Fruit fly (Drosophila melanogaster) whole organism, embryonic: ENCODE data around the gene CG3815.

Experiments
- Antp ChIP-seq: fragments of 200-800 bp; sonication (Bioruptor generic); optimal IDR thresholded peaks from 3 replicates; lab custom pipeline; 2016; ENCODE audit warnings: missing biosample characterization, missing genetic modification characterization
- B-H2 ChIP-seq: fragments of 200-800 bp; sonication (Bioruptor generic); optimal IDR thresholded peaks from 2 replicates; lab custom pipeline; 2018; ENCODE audit warnings: missing biosample characterization, mild to moderate bottlenecking, missing genetic modification characterization
- Bteb2 ChIP-seq: fragments of 200-800 bp; sonication (Bioruptor generic); optimal IDR thresholded peaks from 2 replicates; lab custom pipeline; 2016; ENCODE audit warnings: missing biosample characterization, missing genetic modification characterization
- CG10267 ChIP-seq: fragments of 200-800 bp; sonication (Bioruptor generic); optimal IDR thresholded peaks from 2 replicates; lab custom pipeline; 2018; ENCODE audit warnings: missing biosample characterization, mild to moderate bottlenecking, missing genetic modification characterization, moderate library complexity
- CG10959 ChIP-seq: fragments of 200-800 bp; sonication (Bioruptor generic); IDR thresholded peaks from 2 replicates; pipeline ENCODE4 v1.3.6; 2022; ENCODE audit warnings: missing biosample characterization, missing genetic modification characterization
- CG11247 ChIP-seq: fragments of 200-800 bp; sonication (Bioruptor generic); IDR thresholded peaks from 2 replicates; pipeline ENCODE4 v1.3.6; 2022; ENCODE audit warnings: missing biosample characterization, missing genetic modification characterization
- CG11504 ChIP-seq: fragments of 200-800 bp; sonication (Bioruptor generic); optimal IDR thresholded peaks from 3 replicates; lab custom pipeline; 2019; ENCODE audit warnings: missing biosample characterization, mild to moderate bottlenecking, missing genetic modification characterization, moderate library complexity
- CG12769 ChIP-seq: fragments of 200-800 bp; sonication (Bioruptor generic); optimal IDR thresholded peaks from 2 replicates; lab custom pipeline; 2019; ENCODE audit warnings: missing biosample characterization, mild to moderate bottlenecking, missing genetic modification characterization, moderate library complexity
- CG13624 ChIP-seq: fragments of 200-800 bp; sonication (Bioruptor generic); optimal IDR thresholded peaks from 2 replicates; lab custom pipeline; 2016; ENCODE audit warnings: missing biosample characterization, missing genetic modification characterization
- CG14014 ChIP-seq: fragments of 200-800 bp; sonication (Bioruptor generic); IDR thresholded peaks from 2 replicates; pipeline ENCODE4 v1.3.6; 2022; ENCODE audit warnings: missing biosample characterization, missing genetic modification characterization
- CG15269 ChIP-seq: fragments of 200-800 bp; sonication (Bioruptor generic); optimal IDR thresholded peaks from 2 replicates; lab custom pipeline; 2018; ENCODE audit warnings: missing biosample characterization, mild to moderate bottlenecking, missing genetic modification characterization, moderate library complexity
- CG1603 ChIP-seq: fragments of 200-800 bp; sonication (Bioruptor generic); optimal IDR thresholded peaks from 2 replicates; lab custom pipeline; 2019; ENCODE audit warnings: missing biosample characterization, mild to moderate bottlenecking, missing genetic modification characterization, moderate library complexity
- CG31388 ChIP-seq: fragments of 200-800 bp; sonication (Bioruptor generic); optimal IDR thresholded peaks from 2 replicates; lab custom pipeline; 2016; ENCODE audit warnings: missing biosample characterization, missing genetic modification characterization
- CG3281 ChIP-seq: fragments of 200-800 bp; sonication (Bioruptor generic); optimal IDR thresholded peaks from 3 replicates; lab custom pipeline; 2017; ENCODE audit warnings: missing biosample characterization, mild to moderate bottlenecking, missing genetic modification characterization
- CG34224 ChIP-seq: fragments of 200-800 bp; sonication (Bioruptor generic); IDR thresholded peaks from 3 replicates; pipeline ENCODE4 v1.3.6; 2022; ENCODE audit warnings: missing biosample characterization, missing genetic modification characterization; ENCODE audit not compliant: partially characterized antibody
- CG4404 ChIP-seq: fragments of 200-800 bp; sonication (Bioruptor generic); IDR thresholded peaks from 2 replicates; pipeline ENCODE4 v1.3.6; 2022; ENCODE audit warnings: missing biosample characterization, missing genetic modification characterization
- CG5245 ChIP-seq: fragments of 200-800 bp; sonication (Bioruptor generic); optimal IDR thresholded peaks from 3 replicates; lab custom pipeline; 2016; ENCODE audit warnings: missing biosample characterization, missing genetic modification characterization
- CG8944 ChIP-seq: fragments of 200-800 bp; sonication (Bioruptor generic); optimal IDR thresholded peaks from 3 replicates; lab custom pipeline; 2016; ENCODE audit warnings: missing biosample characterization, missing genetic modification characterization
- CG9817 ChIP-seq: fragments of 200-800 bp; sonication (Bioruptor generic); optimal IDR thresholded peaks from 2 replicates; lab custom pipeline; 2018; ENCODE audit warnings: missing biosample characterization, mild to moderate bottlenecking, missing genetic modification characterization, moderate library complexity
- D19A ChIP-seq: fragments of 200-800 bp; optimal IDR thresholded peaks from 3 replicates; lab custom pipeline; 2019; ENCODE audit warnings: missing biosample characterization, mild to moderate bottlenecking, missing genetic modification characterization, moderate library complexity
- Deaf1 ChIP-seq: fragments of 200-800 bp; optimal IDR thresholded peaks from 3 replicates; lab custom pipeline; 2019; ENCODE audit warnings: missing biosample characterization, mild to moderate bottlenecking, missing genetic modification characterization, moderate library complexity
- Ets97D ChIP-seq: fragments of 200-800 bp; sonication (Bioruptor generic); optimal IDR thresholded peaks from 3 replicates; lab custom pipeline; 2016; ENCODE audit warnings: missing biosample characterization, missing genetic modification characterization
- Fer3 ChIP-seq: fragments of 200-800 bp; sonication (Bioruptor generic); optimal IDR thresholded peaks from 2 replicates; lab custom pipeline; 2018; ENCODE audit warnings: missing biosample characterization, mild to moderate bottlenecking, missing genetic modification characterization, moderate library complexity
- GATAe ChIP-seq: fragments of 200-800 bp; sonication (Bioruptor generic); conservative IDR thresholded peaks from 2 replicates; pipeline ENCODE4 v1.3.6; 2022; ENCODE audit warnings: missing biosample characterization, missing genetic modification characterization
- HLH54F ChIP-seq: fragments of 200-800 bp; sonication (Bioruptor generic); optimal IDR thresholded peaks from 3 replicates; lab custom pipeline; 2016; ENCODE audit warnings: missing biosample characterization, missing genetic modification characterization
- Max ChIP-seq: fragments of 200-800 bp; sonication (Bioruptor generic); optimal IDR thresholded peaks from 2 replicates; lab custom pipeline; 2016; ENCODE audit warnings: missing biosample characterization, mild to moderate bottlenecking, missing genetic modification characterization
- Myb ChIP-seq: fragments of 200-800 bp; sonication (Bioruptor generic); optimal IDR thresholded peaks from 2 replicates; lab custom pipeline; 2016; ENCODE audit warnings: missing biosample characterization, missing genetic modification characterization
- NC2β ChIP-seq: fragments of 200-800 bp; sonication (Bioruptor generic); optimal IDR thresholded peaks from 2 replicates; lab custom pipeline; 2016; ENCODE audit warnings: missing biosample characterization, missing genetic modification characterization
- NFAT ChIP-seq: fragments of 200-800 bp; sonication (Bioruptor generic); IDR thresholded peaks from 2 replicates; pipeline ENCODE4 v1.3.6; 2022; ENCODE audit warnings: missing biosample characterization, missing genetic modification characterization
- caup ChIP-seq: fragments of 200-800 bp; sonication (Bioruptor generic); optimal IDR thresholded peaks from 3 replicates; lab custom pipeline; 2017; ENCODE audit warnings: missing biosample characterization, mild to moderate bottlenecking, missing genetic modification characterization, moderate library complexity; ENCODE audit not compliant: severe bottlenecking
- chm ChIP-seq: fragments of 200-800 bp; sonication (Bioruptor generic); IDR thresholded peaks from 2 replicates; pipeline ENCODE4 v1.3.6; 2022; ENCODE audit warnings: missing biosample characterization, missing genetic modification characterization
- ci ChIP-seq: fragments of 200-800 bp; sonication (Bioruptor generic); IDR thresholded peaks from 3 replicates; pipeline ENCODE4 v1.3.6; 2022; ENCODE audit warnings: missing biosample characterization, missing genetic modification characterization
- eve ChIP-seq, 2 experiments: fragments of >200 bp; optimal IDR thresholded peaks; 2 replicates each; lab custom pipeline; 2017; ENCODE audit warnings: missing biosample characterization in 2 of 2, missing genetic modification characterization in 2 of 2
- eyg ChIP-seq: fragments of 200-800 bp; sonication (Bioruptor generic); optimal IDR thresholded peaks from 3 replicates; lab custom pipeline; 2016; ENCODE audit warnings: missing biosample characterization, missing genetic modification characterization
- gem ChIP-seq: fragments of 200-800 bp; sonication (Bioruptor generic); optimal IDR thresholded peaks from 2 replicates; lab custom pipeline; 2019; ENCODE audit warnings: missing biosample characterization, mild to moderate bottlenecking, missing genetic modification characterization, moderate library complexity
- hkb ChIP-seq, 2 experiments: fragments of 200-800 bp in 1 of 2; fragments of >200 bp in 1 of 2; sonication (Bioruptor generic) in 1 of 2; IDR thresholded peaks in 1 of 2; optimal IDR thresholded peaks in 1 of 2; 2 replicates each; pipeline versions ENCODE4 v1.3.6 to Lab custom; 2017 to 2022; ENCODE audit warnings: missing biosample characterization in 1 of 2, missing genetic modification characterization in 1 of 2
- ind ChIP-seq: fragments of 200-800 bp; sonication (Bioruptor generic); optimal IDR thresholded peaks from 3 replicates; lab custom pipeline; 2016; ENCODE audit warnings: missing biosample characterization, missing genetic modification characterization
- lilli ChIP-seq: fragments of 200-800 bp; sonication (Bioruptor generic); optimal IDR thresholded peaks from 3 replicates; lab custom pipeline; 2016; ENCODE audit warnings: missing biosample characterization, missing genetic modification characterization
- lov ChIP-seq, 2 experiments: fragments of 200-800 bp in 1 of 2; fragments of >200 bp in 1 of 2; sonication (Bioruptor generic) in 1 of 2; IDR thresholded peaks in 1 of 2; optimal IDR thresholded peaks in 1 of 2; 2 replicates in 1 of 2; 3 replicates in 1 of 2; pipeline versions ENCODE4 v1.3.6 to Lab custom; 2017 to 2022; ENCODE audit warnings: missing biosample characterization in 1 of 2, missing genetic modification characterization in 1 of 2
- oc ChIP-seq: fragments of 200-800 bp; sonication (Bioruptor generic); optimal IDR thresholded peaks from 2 replicates; lab custom pipeline; 2018; ENCODE audit warnings: missing biosample characterization, mild to moderate bottlenecking, missing genetic modification characterization, moderate library complexity
- pho ChIP-seq: fragments of 200-800 bp; sonication (Bioruptor generic); optimal IDR thresholded peaks from 2 replicates; lab custom pipeline; 2016; ENCODE audit warnings: missing biosample characterization, missing genetic modification characterization
- phol ChIP-seq: fragments of 200-800 bp; sonication (Bioruptor generic); optimal IDR thresholded peaks from 3 replicates; lab custom pipeline; 2018; ENCODE audit warnings: missing biosample characterization, mild to moderate bottlenecking, missing genetic modification characterization, moderate library complexity
- pita ChIP-seq: fragments of 200-800 bp; sonication (Bioruptor generic); optimal IDR thresholded peaks from 2 replicates; lab custom pipeline; 2017; ENCODE audit warnings: missing biosample characterization, mild to moderate bottlenecking, missing genetic modification characterization
- pum ChIP-seq: fragments of 200-800 bp; sonication (Bioruptor generic); optimal IDR thresholded peaks from 2 replicates; lab custom pipeline; 2016; ENCODE audit warnings: missing biosample characterization, missing genetic modification characterization
- sens ChIP-seq: fragments of 200-800 bp; sonication (Bioruptor generic); peaks from one replicate; lab custom pipeline; 2016; ENCODE audit warnings: missing biosample characterization, missing genetic modification characterization
- so ChIP-seq: fragments of 200-800 bp; sonication (Bioruptor generic); IDR thresholded peaks from 3 replicates; pipeline ENCODE4 v1.3.6; 2022; ENCODE audit warnings: missing biosample characterization, missing genetic modification characterization
- ssp ChIP-seq: fragments of 200-800 bp; sonication (Bioruptor generic); IDR thresholded peaks from 2 replicates; pipeline ENCODE4 v1.3.6; 2022; ENCODE audit warnings: missing biosample characterization, missing genetic modification characterization
- vfl ChIP-seq: fragments of 200-800 bp; sonication (Bioruptor generic); optimal IDR thresholded peaks from 2 replicates; lab custom pipeline; 2016; ENCODE audit warnings: missing biosample characterization, missing genetic modification characterization
- zen ChIP-seq: fragments of 200-800 bp; sonication (Bioruptor generic); optimal IDR thresholded peaks from 3 replicates; lab custom pipeline; 2018; ENCODE audit warnings: missing biosample characterization, mild to moderate bottlenecking, missing genetic modification characterization, moderate library complexity
- zf30C ChIP-seq: fragments of 200-800 bp; sonication (Bioruptor generic); optimal IDR thresholded peaks from 3 replicates; lab custom pipeline; 2018; ENCODE audit warnings: missing biosample characterization, mild to moderate bottlenecking, missing genetic modification characterization

CG3815 gene

dm6 chrX:6346926-6347367, 51.8 kb downstream of the CG3815 start, which contains the start of gene CG3847 (continued):
- TF ChIP-seq CG15269 (tag; lab: Kevin White, UChicago) (peak; percentile 14), zen (tag; lab: Kevin White, UChicago) (peak; percentile 7), CG1603 (tag; lab: Kevin White, UChicago) (peak; percentile 85), lov (optimal IDR thresholded peaks at IDR 0.05; lab: Kevin White, UChicago) (no peak), lov (GFP tag; IDR thresholded peaks at IDR 0.05; lab: Robert Waterston, UW) (0 out of 3 replicates have a peak, but pooled peaks have one; percentile 46), CG11504 (tag; lab: Kevin White, UChicago) (peak; percentile 39), pum (GFP tag; lab: Kevin White, UChicago) (peak; percentile 44), eve (GFP tag; optimal IDR thresholded peaks at IDR 0.05; lab: Kevin White, UChicago) (no peak), sens (GFP tag; lab: Kevin White, UChicago) (peak; percentile 90), CG14014 (GFP tag; lab: Robert Waterston, UW) (0 out of 2 replicates have a peak, but pooled peaks have one; percentile 9), CG31388 (no peak), CG34224 (GFP tag; lab: Robert Waterston, UW) (peak; percentile 43; the same call in 1 of the 3 replicates), oc (tag; lab: Kevin White, UChicago) (no peak), Deaf1 (peak; percentile 16), D19A (tag; lab: Kevin White, UChicago) (no peak), CG12769 (tag; lab: Kevin White, UChicago) (peak; percentile 45), pho (GFP tag; lab: Kevin White, UChicago) (peak; percentile 61), caup (GFP tag; lab: Kevin White, UChicago) (peak; percentile 8), CG11247 (GFP tag; lab: Robert Waterston, UW) (0 out of 2 replicates have a peak, but pooled peaks have one; percentile 12), CG4404 (GFP tag; lab: Robert Waterston, UW) (no peak), Max (GFP tag; lab: Kevin White, UChicago) (peak; percentile 13), ci (peak; percentile 74; the same call in 2 of the 3 replicates), ind (peak; percentile 26), hkb (optimal IDR thresholded peaks at IDR 0.05; lab: Kevin White, UChicago) (no peak), hkb (GFP tag; IDR thresholded peaks at IDR 0.05; lab: Robert Waterston, UW) (peak; percentile 39), HLH54F (GFP tag; lab: Kevin White, UChicago) (peak; percentile 65), ssp (GFP tag; lab: Robert Waterston, UW) (peak; percentile 66), NFAT (GFP tag; lab: Robert Waterston, UW) (peak; percentile 68), chm (GFP tag; lab: Robert Waterston, UW) (peak; percentile 64; the same call in 1 of the 2 replicates), GATAe (no peak), lilli (GFP tag; lab: Kevin White, UChicago) (peak; percentile 55), CG13624 (GFP tag; lab: Kevin White, UChicago) (peak; percentile 69), Bteb2 (GFP tag; lab: Kevin White, UChicago) (peak; percentile 44), gem (peak; percentile 18), so (GFP tag; lab: Robert Waterston, UW) (peak; percentile 47; the same call in 1 of the 3 replicates), Ets97D (GFP tag; lab: Kevin White, UChicago) (peak; percentile 96), NC2β (GFP tag; lab: Kevin White, UChicago) (peak; percentile 58), B-H2 (GFP tag; lab: Kevin White, UChicago) (peak; percentile 57), CG8944 (GFP tag; lab: Kevin White, UChicago) (peak; percentile 22), zf30C (GFP tag; lab: Kevin White, UChicago) (no peak), Fer3 (tag; lab: Kevin White, UChicago) (no peak), phol (tag; lab: Kevin White, UChicago) (peak; percentile 99), Myb (peak; percentile 97), CG10959 (no peak), CG9817 (tag; lab: Kevin White, UChicago) (no peak), CG10267 (tag; lab: Kevin White, UChicago) (peak; percentile 91), CG5245 (no peak), eyg (GFP tag; lab: Kevin White, UChicago) (peak; percentile 5), CG3281 (peak; percentile 46), vfl (GFP tag; lab: Kevin White, UChicago) (peak; percentile 41), pita (no peak), Antp (GFP tag; lab: Kevin White, UChicago) (peak; percentile 44)
